Fruit fly (Drosophila melanogaster) whole organism, prepupa: ENCODE measurements around the gene Abd-B.
A peak's percentile ranks its signal among the peaks of the same experiment; 100 is the strongest.

Source experiments
- Blimp-1 ChIP-seq: fragments of 200-800 bp; sonication (Bioruptor generic); optimal IDR thresholded peaks from 3 replicates; lab custom pipeline; 2017; ENCODE audit warnings: missing biosample characterization, missing genetic modification characterization, mild to moderate bottlenecking, moderate library complexity, missing genetic modification reagents
- CG10631 ChIP-seq: fragments of 200-800 bp; sonication (Bioruptor generic); optimal IDR thresholded peaks from 2 replicates; lab custom pipeline; 2016; ENCODE audit warnings: missing biosample characterization, missing genetic modification characterization
- CG10669 ChIP-seq: fragments of 200-800 bp; sonication (Bioruptor generic); optimal IDR thresholded peaks from 3 replicates; lab custom pipeline; 2018; ENCODE audit warnings: missing biosample characterization, mild to moderate bottlenecking, missing genetic modification characterization, moderate library complexity
- CG11294 ChIP-seq: fragments of 200-800 bp; sonication (Bioruptor generic); IDR thresholded peaks from 2 replicates; pipeline ENCODE4 v1.3.6; 2022; ENCODE audit warnings: missing biosample characterization, missing genetic modification characterization
- CG11762 ChIP-seq: fragments of 200-800 bp; sonication (Bioruptor generic); optimal IDR thresholded peaks from 3 replicates; lab custom pipeline; 2016; ENCODE audit warnings: missing biosample characterization, missing genetic modification characterization; ENCODE audit not compliant: insufficient read depth
- CG11902 ChIP-seq: fragments of 200-800 bp; sonication (Bioruptor generic); optimal IDR thresholded peaks from 3 replicates; lab custom pipeline; 2016; ENCODE audit warnings: missing biosample characterization, missing genetic modification characterization
- CG15336 ChIP-seq: fragments of 200-800 bp; sonication (Bioruptor generic); IDR thresholded peaks from 2 replicates; pipeline ENCODE4 v1.3.6; 2022; ENCODE audit warnings: missing biosample characterization, missing genetic modification characterization
- CG1621 ChIP-seq: fragments of 200-800 bp; sonication (Bioruptor generic); optimal IDR thresholded peaks from 3 replicates; lab custom pipeline; 2018; ENCODE audit warnings: missing biosample characterization, mild to moderate bottlenecking, missing genetic modification characterization
- CG16779 ChIP-seq: fragments of 200-800 bp; sonication (Bioruptor generic); optimal IDR thresholded peaks from 3 replicates; lab custom pipeline; 2017; ENCODE audit warnings: missing biosample characterization, mild to moderate bottlenecking, missing genetic modification characterization
- CG3032 ChIP-seq: fragments of 200-800 bp; optimal IDR thresholded peaks from 2 replicates; lab custom pipeline; 2019; ENCODE audit warnings: missing biosample characterization, mild to moderate bottlenecking, missing genetic modification characterization, moderate library complexity
- CG31627 ChIP-seq: fragments of 200-800 bp; sonication (Bioruptor generic); optimal IDR thresholded peaks from 3 replicates; lab custom pipeline; 2016; ENCODE audit warnings: missing biosample characterization, missing genetic modification characterization
- CG34406 ChIP-seq: fragments of 200-800 bp; sonication (Bioruptor generic); optimal IDR thresholded peaks from 3 replicates; lab custom pipeline; 2016; ENCODE audit warnings: missing biosample characterization, missing genetic modification characterization
- CG3919 ChIP-seq: fragments of 200-800 bp; sonication (Bioruptor generic); optimal IDR thresholded peaks from 3 replicates; lab custom pipeline; 2016; ENCODE audit warnings: missing biosample characterization, missing genetic modification characterization
- CG6163 ChIP-seq: fragments of 200-800 bp; sonication (Bioruptor generic); IDR thresholded peaks from 3 replicates; pipeline ENCODE4 v1.3.6; 2022; ENCODE audit warnings: missing biosample characterization, missing genetic modification characterization
- CG6276 ChIP-seq: fragments of 200-800 bp; sonication (Bioruptor generic); optimal IDR thresholded peaks from 2 replicates; lab custom pipeline; 2017; ENCODE audit warnings: missing biosample characterization, mild to moderate bottlenecking, missing genetic modification characterization
- CG6792 ChIP-seq: fragments of 200-800 bp; sonication (Bioruptor generic); optimal IDR thresholded peaks from 3 replicates; lab custom pipeline; 2016; ENCODE audit warnings: missing biosample characterization, missing genetic modification characterization
- CG6808 ChIP-seq: fragments of 200-800 bp; sonication (Bioruptor generic); optimal IDR thresholded peaks from 3 replicates; lab custom pipeline; 2017; ENCODE audit warnings: missing biosample characterization, missing genetic modification characterization, mild to moderate bottlenecking, moderate library complexity, missing genetic modification reagents
- CG7368 ChIP-seq: fragments of 200-800 bp; sonication (Bioruptor generic); optimal IDR thresholded peaks from 3 replicates; lab custom pipeline; 2016; ENCODE audit warnings: missing biosample characterization, missing genetic modification characterization
- CG8119 ChIP-seq: fragments of 200-800 bp; sonication (Bioruptor generic); IDR thresholded peaks from 3 replicates; pipeline ENCODE4 v1.3.6; 2022; ENCODE audit warnings: missing biosample characterization, missing genetic modification characterization
- CG8632 ChIP-seq: fragments of 200-800 bp; sonication (Bioruptor generic); optimal IDR thresholded peaks from 3 replicates; lab custom pipeline; 2016; ENCODE audit warnings: missing biosample characterization, missing genetic modification characterization
- CG9139 ChIP-seq: fragments of 200-800 bp; sonication (Bioruptor generic); optimal IDR thresholded peaks from 3 replicates; lab custom pipeline; 2017; ENCODE audit warnings: missing biosample characterization, mild to moderate bottlenecking, missing genetic modification characterization
- Eip75B ChIP-seq: fragments of 200-800 bp; sonication (Bioruptor generic); optimal IDR thresholded peaks from 3 replicates; lab custom pipeline; 2016; ENCODE audit warnings: missing biosample characterization, missing genetic modification characterization
- Eip93F ChIP-seq: fragments of 200-800 bp; sonication (Bioruptor generic); optimal IDR thresholded peaks from 2 replicates; lab custom pipeline; 2016; ENCODE audit warnings: missing biosample characterization, mild to moderate bottlenecking, missing genetic modification characterization
- Ets96B ChIP-seq: fragments of 200-800 bp; optimal IDR thresholded peaks from 2 replicates; lab custom pipeline; 2019; ENCODE audit warnings: missing biosample characterization, mild to moderate bottlenecking, missing genetic modification characterization, moderate library complexity
- Gug ChIP-seq: fragments of 200-800 bp; sonication (Bioruptor generic); IDR thresholded peaks from 2 replicates; pipeline ENCODE4 v1.3.6; 2022; ENCODE audit warnings: missing biosample characterization, missing genetic modification characterization
- Hr38 ChIP-seq: sonication (Bioruptor generic); optimal IDR thresholded peaks from 2 replicates; lab custom pipeline; 2016; ENCODE audit warnings: missing biosample characterization, missing genetic modification characterization
- Hr4 ChIP-seq: fragments of 200-800 bp; sonication (Bioruptor generic); optimal IDR thresholded peaks from 3 replicates; lab custom pipeline; 2016; ENCODE audit warnings: missing biosample characterization, missing genetic modification characterization
- Lpt ChIP-seq: fragments of 200-800 bp; sonication (Bioruptor generic); optimal IDR thresholded peaks from 3 replicates; lab custom pipeline; 2016; ENCODE audit warnings: missing biosample characterization, missing genetic modification characterization
- Smox ChIP-seq: fragments of 200-800 bp; sonication (Bioruptor generic); optimal IDR thresholded peaks from 3 replicates; lab custom pipeline; 2016; ENCODE audit warnings: missing biosample characterization, missing genetic modification characterization
- Sox14 ChIP-seq: fragments of 200-800 bp; sonication (Bioruptor generic); optimal IDR thresholded peaks from 3 replicates; lab custom pipeline; 2016; ENCODE audit warnings: missing biosample characterization, missing genetic modification characterization
- achi ChIP-seq: fragments of 200-800 bp; sonication (Bioruptor generic); optimal IDR thresholded peaks from 3 replicates; lab custom pipeline; 2016; ENCODE audit warnings: missing biosample characterization, missing genetic modification characterization
- acj6 ChIP-seq: fragments of 200-800 bp; sonication (Bioruptor generic); optimal IDR thresholded peaks from 3 replicates; lab custom pipeline; 2016; ENCODE audit warnings: missing biosample characterization, missing genetic modification characterization
- cyc ChIP-seq: fragments of 200-800 bp; sonication (Bioruptor generic); optimal IDR thresholded peaks from 3 replicates; lab custom pipeline; 2016; ENCODE audit warnings: missing biosample characterization, missing genetic modification characterization
- dac ChIP-seq: fragments of 200-800 bp; sonication (Bioruptor generic); optimal IDR thresholded peaks from 2 replicates; lab custom pipeline; 2017; ENCODE audit warnings: missing biosample characterization, mild to moderate bottlenecking, missing genetic modification characterization
- dsx ChIP-seq: fragments of 200-800 bp; optimal IDR thresholded peaks from 3 replicates; lab custom pipeline; 2019; ENCODE audit warnings: missing biosample characterization, mild to moderate bottlenecking, missing genetic modification characterization, moderate library complexity; ENCODE audit not compliant: poor library complexity, severe bottlenecking
- eg ChIP-seq: fragments of 200-800 bp; sonication (Bioruptor generic); IDR thresholded peaks from 3 replicates; pipeline ENCODE4 v1.3.6; 2022; ENCODE audit warnings: missing biosample characterization, missing genetic modification characterization
- esn ChIP-seq: fragments of 200-800 bp; sonication (Bioruptor generic); optimal IDR thresholded peaks from 2 replicates; lab custom pipeline; 2016; ENCODE audit warnings: missing biosample characterization, mild to moderate bottlenecking, missing genetic modification characterization, moderate library complexity
- fd59A ChIP-seq: fragments of 200-800 bp; sonication (Bioruptor generic); optimal IDR thresholded peaks from 2 replicates; lab custom pipeline; 2017; ENCODE audit warnings: missing biosample characterization, mild to moderate bottlenecking, missing genetic modification characterization, missing genetic modification reagents
- fkh ChIP-seq: fragments of 200-800 bp; sonication (Bioruptor generic); optimal IDR thresholded peaks from 3 replicates; lab custom pipeline; 2017; ENCODE audit warnings: missing biosample characterization, mild to moderate bottlenecking, missing genetic modification characterization, moderate library complexity
- lz ChIP-seq: fragments of 200-800 bp; sonication (Bioruptor generic); optimal IDR thresholded peaks from 3 replicates; lab custom pipeline; 2016; ENCODE audit warnings: missing biosample characterization, missing genetic modification characterization
- net ChIP-seq: fragments of 200-800 bp; sonication (Bioruptor generic); optimal IDR thresholded peaks from 3 replicates; lab custom pipeline; 2016; ENCODE audit warnings: missing biosample characterization, missing genetic modification characterization
- pdm3 ChIP-seq: fragments of 200-800 bp; sonication (Bioruptor generic); optimal IDR thresholded peaks from 3 replicates; lab custom pipeline; 2016; ENCODE audit warnings: missing biosample characterization, missing genetic modification characterization
- salr ChIP-seq, 2 experiments: fragments of 200-800 bp; sonication (Bioruptor generic); optimal IDR thresholded peaks; 3 replicates each; lab custom pipeline; 2016 to 2018; ENCODE audit warnings: missing biosample characterization in 2 of 2, missing genetic modification characterization in 2 of 2, mild to moderate bottlenecking in 1 of 2
- spab ChIP-seq: fragments of 200-800 bp; sonication (Bioruptor generic); optimal IDR thresholded peaks from 2 replicates; lab custom pipeline; 2017; ENCODE audit warnings: missing biosample characterization, mild to moderate bottlenecking, missing genetic modification characterization, missing genetic modification reagents
- svp ChIP-seq: fragments of 200-800 bp; sonication (Bioruptor generic); peaks from one replicate; lab custom pipeline; 2016; ENCODE audit warnings: missing biosample characterization, missing genetic modification characterization
- topi ChIP-seq: fragments of 200-800 bp; sonication (Bioruptor generic); optimal IDR thresholded peaks from 3 replicates; lab custom pipeline; 2016; ENCODE audit warnings: missing biosample characterization, missing genetic modification characterization

The Abd-B gene

DNA sequence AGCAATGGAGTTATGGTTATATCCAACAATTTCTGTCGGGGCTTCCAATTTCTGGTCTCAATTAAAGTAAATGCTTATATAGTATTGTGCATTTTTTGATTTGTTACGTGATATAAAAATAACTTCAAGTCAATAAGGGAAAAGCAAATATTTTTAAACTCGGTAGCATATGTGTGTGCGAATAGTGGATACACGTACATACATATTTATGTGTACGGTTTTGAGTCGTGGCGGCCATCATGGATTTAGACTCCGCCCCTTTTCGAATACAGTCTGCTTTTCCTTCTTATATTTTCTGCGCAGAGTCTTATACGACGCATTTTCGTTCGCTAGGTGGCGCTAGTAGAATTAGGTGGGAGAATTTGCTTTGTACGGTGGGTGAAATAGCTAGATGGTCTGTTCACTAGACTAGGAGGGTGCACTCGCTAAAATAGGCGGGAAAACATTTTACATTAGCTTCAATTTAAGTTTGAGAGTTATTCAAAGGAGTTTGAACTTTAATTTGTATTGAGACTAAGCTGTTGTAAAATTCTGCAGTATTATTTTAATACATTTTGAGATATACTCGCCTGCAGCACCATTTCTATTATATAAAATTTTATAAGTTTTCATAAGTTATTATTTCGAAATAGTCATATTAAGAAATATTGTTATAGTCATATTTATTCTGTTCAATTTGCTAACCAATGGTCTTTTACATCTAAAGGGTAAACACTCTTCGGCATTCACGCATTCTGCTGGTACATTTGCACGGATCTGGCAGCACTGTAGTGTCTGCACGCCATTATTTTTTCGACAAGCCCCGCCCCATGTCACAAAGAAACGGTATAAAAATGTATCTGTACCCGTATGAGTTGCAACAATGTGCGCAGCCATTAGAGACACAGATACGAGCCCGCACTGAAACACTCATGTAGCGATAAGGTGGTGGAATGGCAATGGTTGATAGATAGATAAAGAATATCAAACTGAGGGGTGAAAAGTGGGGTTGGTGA lies 2.4 kb downstream of the Abd-B start:
- TF ChIP-seq fkh (GFP tag; lab: Kevin White, UChicago) (no peak), CG6276 (GFP tag; lab: Kevin White, UChicago) (no peak), CG8119 (GFP tag; lab: Robert Waterston, UW) (no peak), CG11902 (GFP tag; lab: Kevin White, UChicago) (peak; percentile 14), CG9139 (GFP tag; lab: Kevin White, UChicago) (no peak), CG6792 (GFP tag; lab: Kevin White, UChicago) (peak; percentile 20), spab (GFP tag; lab: Kevin White, UChicago) (no peak), CG15336 (GFP tag; lab: Robert Waterston, UW) (no peak), Ets96B (no peak), Gug (GFP tag; lab: Robert Waterston, UW) (peak; percentile 23; the same call in 1 of the 2 replicates), Lpt (GFP tag; lab: Kevin White, UChicago) (peak; percentile 46), CG31627 (peak; percentile 23), cyc (GFP tag; lab: Kevin White, UChicago) (peak; percentile 8), esn (peak; percentile 57), Sox14 (GFP tag; lab: Kevin White, UChicago) (peak; percentile 68), CG1621 (peak; percentile 83), CG10669 (GFP tag; lab: Kevin White, UChicago) (no peak), Eip75B (GFP tag; lab: Kevin White, UChicago) (peak; percentile 39), CG10631 (GFP tag; lab: Kevin White, UChicago) (peak; percentile 57), fd59A (GFP tag; lab: Kevin White, UChicago) (no peak), CG3919 (no peak), acj6 (GFP tag; lab: Kevin White, UChicago) (peak; percentile 18), CG6163 (no peak; the same call in 2 of the 3 replicates), dac (no peak), Hr4 (peak; percentile 53), CG7368 (GFP tag; lab: Kevin White, UChicago) (no peak), CG16779 (no peak), CG11762 (GFP tag; lab: Kevin White, UChicago) (peak; percentile 3), Smox (GFP tag; lab: Kevin White, UChicago) (no peak), achi (GFP tag; lab: Kevin White, UChicago) (no peak), CG3032 (tag; lab: Kevin White, UChicago) (peak; percentile 53), salr (GFP tag; optimal IDR thresholded peaks at IDR 0.05; lab: Kevin White, UChicago) (peak in 1 of 2 experiments; percentile 25), CG11294 (GFP tag; lab: Robert Waterston, UW) (no peak), CG8632 (GFP tag; lab: Kevin White, UChicago) (peak; percentile 36), CG34406 (GFP tag; lab: Kevin White, UChicago) (peak; percentile 34), Eip93F (GFP tag; lab: Kevin White, UChicago) (no peak), pdm3 (GFP tag; lab: Kevin White, UChicago) (peak; percentile 42), topi (GFP tag; lab: Kevin White, UChicago) (peak; percentile 39), lz (GFP tag; lab: Kevin White, UChicago) (peak; percentile 51), net (no peak), Hr38 (GFP tag; lab: Kevin White, UChicago) (no peak), svp (GFP tag; lab: Kevin White, UChicago) (peak; percentile 78), eg (GFP tag; lab: Robert Waterston, UW) (peak; percentile 78; the same call in 2 of the 3 replicates), Blimp-1 (peak; percentile 3), CG6808 (GFP tag; lab: Kevin White, UChicago) (peak; percentile 22), dsx (GFP tag; lab: Kevin White, UChicago) (peak; percentile 87)
